Fruit fly (Drosophila melanogaster) whole organism, embryonic: ENCODE data around the gene da.

ENCODE experiments used
- Atf-2 ChIP-seq: fragments of 200-800 bp; sonication (Bioruptor generic); optimal IDR thresholded peaks from 2 replicates; lab custom pipeline; 2016; ENCODE audit warnings: missing biosample characterization, missing genetic modification characterization
- B-H1 ChIP-seq: fragments of 200-800 bp; sonication (Bioruptor generic); IDR thresholded peaks from 3 replicates; pipeline ENCODE4 v1.3.6; 2022; ENCODE audit warnings: missing biosample characterization, missing genetic modification characterization
- CG10565 ChIP-seq: fragments of 200-800 bp; sonication (Bioruptor generic); optimal IDR thresholded peaks from 3 replicates; lab custom pipeline; 2016; ENCODE audit warnings: missing biosample characterization, mild to moderate bottlenecking, missing genetic modification characterization
- CG12219 ChIP-seq: fragments of 200-800 bp; sonication (Bioruptor generic); optimal IDR thresholded peaks from 3 replicates; lab custom pipeline; 2018; ENCODE audit warnings: missing biosample characterization, mild to moderate bottlenecking, missing genetic modification characterization
- CG1233 ChIP-seq: fragments of 200-800 bp; sonication (Bioruptor generic); optimal IDR thresholded peaks from 4 replicates; lab custom pipeline; 2018; ENCODE audit warnings: missing biosample characterization, mild to moderate bottlenecking, missing genetic modification characterization
- CG12744 ChIP-seq: fragments of 200-800 bp; sonication (Bioruptor generic); optimal IDR thresholded peaks from 2 replicates; lab custom pipeline; 2016; ENCODE audit warnings: missing biosample characterization, missing genetic modification characterization
- CG14965 ChIP-seq: fragments of 200-800 bp; sonication (Bioruptor generic); optimal IDR thresholded peaks from 2 replicates; lab custom pipeline; 2016; ENCODE audit warnings: missing biosample characterization, missing genetic modification characterization, borderline replicate concordance
- CG15479 ChIP-seq: fragments of 200-800 bp; sonication (Bioruptor generic); optimal IDR thresholded peaks from 3 replicates; lab custom pipeline; 2019; ENCODE audit warnings: missing biosample characterization, mild to moderate bottlenecking, missing genetic modification characterization, moderate library complexity
- CG16815 ChIP-seq: fragments of 200-800 bp; sonication (Bioruptor generic); optimal IDR thresholded peaks from 3 replicates; lab custom pipeline; 2017; ENCODE audit warnings: missing biosample characterization, mild to moderate bottlenecking, missing genetic modification characterization
- CG17186 ChIP-seq: fragments of 200-800 bp; sonication (Bioruptor generic); optimal IDR thresholded peaks from 3 replicates; lab custom pipeline; 2017; ENCODE audit warnings: missing biosample characterization, missing genetic modification reagents, missing genetic modification characterization
- CG17361 ChIP-seq: fragments of 200-800 bp; sonication (Bioruptor generic); IDR thresholded peaks from 3 replicates; pipeline ENCODE4 v1.3.6; 2022; ENCODE audit warnings: missing biosample characterization, missing genetic modification characterization
- CG18011 ChIP-seq: fragments of 200-800 bp; sonication (Bioruptor generic); optimal IDR thresholded peaks from 2 replicates; lab custom pipeline; 2017; ENCODE audit warnings: missing biosample characterization, missing genetic modification characterization, mild to moderate bottlenecking, moderate library complexity, missing genotype
- CG2116 ChIP-seq: fragments of 200-800 bp; sonication (Bioruptor generic); optimal IDR thresholded peaks from 3 replicates; lab custom pipeline; 2018; ENCODE audit warnings: missing biosample characterization, mild to moderate bottlenecking, missing genetic modification characterization
- CG2199 ChIP-seq: fragments of 200-800 bp; sonication (Bioruptor generic); IDR thresholded peaks from 3 replicates; pipeline ENCODE4 v1.3.6; 2022; ENCODE audit warnings: missing biosample characterization, missing genetic modification characterization
- CG2712 ChIP-seq: fragments of 200-800 bp; optimal IDR thresholded peaks from 3 replicates; lab custom pipeline; 2019; ENCODE audit warnings: missing biosample characterization, mild to moderate bottlenecking, missing genetic modification characterization, moderate library complexity
- CG3065 ChIP-seq: fragments of 200-800 bp; sonication (Bioruptor generic); optimal IDR thresholded peaks from 2 replicates; lab custom pipeline; 2016; ENCODE audit warnings: missing biosample characterization, missing genetic modification characterization
- CG32532 ChIP-seq: fragments of 200-800 bp; sonication (Bioruptor generic); IDR thresholded peaks from 2 replicates; pipeline ENCODE4 v1.3.6; 2022; ENCODE audit warnings: missing biosample characterization, missing genetic modification characterization
- CG32767 ChIP-seq: fragments of 200-800 bp; sonication (Bioruptor generic); IDR thresholded peaks from 2 replicates; pipeline ENCODE4 v1.3.6; 2022; ENCODE audit warnings: missing biosample characterization, missing genetic modification characterization
- CG34376 ChIP-seq: fragments of 200-800 bp; sonication (Bioruptor generic); optimal IDR thresholded peaks from 2 replicates; lab custom pipeline; 2018; ENCODE audit warnings: missing biosample characterization, mild to moderate bottlenecking, missing genetic modification characterization
- CG3995 ChIP-seq: fragments of 200-800 bp; sonication (Bioruptor generic); optimal IDR thresholded peaks from 3 replicates; lab custom pipeline; 2016; ENCODE audit warnings: missing biosample characterization, missing genetic modification characterization
- CG4617 ChIP-seq: fragments of 200-800 bp; sonication (Bioruptor generic); optimal IDR thresholded peaks from 3 replicates; lab custom pipeline; 2016; ENCODE audit warnings: missing biosample characterization, missing genetic modification characterization, borderline replicate concordance
- CG5245 ChIP-seq: fragments of 200-800 bp; sonication (Bioruptor generic); optimal IDR thresholded peaks from 3 replicates; lab custom pipeline; 2016; ENCODE audit warnings: missing biosample characterization, missing genetic modification characterization
- CG6175 ChIP-seq: fragments of 200-800 bp; sonication (Bioruptor generic); IDR thresholded peaks from 3 replicates; pipeline ENCODE4 v1.3.6; 2022; ENCODE audit warnings: missing biosample characterization, missing genetic modification characterization
- CG8290 ChIP-seq, 3 experiments: fragments of 200-800 bp; sonication (Bioruptor generic); optimal IDR thresholded peaks; 2 replicates each; lab custom pipeline; 2016 to 2019; ENCODE audit warnings: missing biosample characterization in 3 of 3, missing genetic modification characterization in 3 of 3, mild to moderate bottlenecking in 2 of 3, moderate library complexity in 1 of 3
- CG9727 ChIP-seq: fragments of 200-800 bp; sonication (Bioruptor generic); optimal IDR thresholded peaks from 3 replicates; lab custom pipeline; 2017; ENCODE audit warnings: missing biosample characterization, mild to moderate bottlenecking, missing genetic modification characterization
- CrebB ChIP-seq: fragments of 200-800 bp; sonication (Bioruptor generic); optimal IDR thresholded peaks from 3 replicates; lab custom pipeline; 2018; ENCODE audit warnings: missing biosample characterization, mild to moderate bottlenecking, missing genetic modification characterization
- Fer2 ChIP-seq: fragments of 200-800 bp; sonication (Bioruptor generic); optimal IDR thresholded peaks from 2 replicates; lab custom pipeline; 2018; ENCODE audit warnings: missing biosample characterization, mild to moderate bottlenecking, missing genetic modification characterization, moderate library complexity
- Hmr ChIP-seq: fragments of 200-800 bp; sonication (Bioruptor generic); optimal IDR thresholded peaks from 3 replicates; lab custom pipeline; 2017; ENCODE audit warnings: mild to moderate bottlenecking, missing biosample characterization, missing genetic modification reagents, missing genetic modification characterization
- Hmx ChIP-seq: fragments of 200-800 bp; sonication (Bioruptor generic); optimal IDR thresholded peaks from 2 replicates; lab custom pipeline; 2016; ENCODE audit warnings: missing biosample characterization, missing genetic modification characterization
- Hsf ChIP-seq: fragments of 200-800 bp; sonication (Bioruptor generic); optimal IDR thresholded peaks from 3 replicates; lab custom pipeline; 2016; ENCODE audit warnings: missing biosample characterization, missing genetic modification characterization
- Nf-YC ChIP-seq: fragments of 200-800 bp; optimal IDR thresholded peaks from 3 replicates; lab custom pipeline; 2019; ENCODE audit warnings: missing biosample characterization, mild to moderate bottlenecking, missing genetic modification characterization, moderate library complexity
- Poxn ChIP-seq: fragments of 200-800 bp; sonication (Bioruptor generic); IDR thresholded peaks from 2 replicates; pipeline ENCODE4 v1.3.6; 2022; ENCODE audit warnings: missing biosample characterization, missing genetic modification characterization
- Scr ChIP-seq: fragments of 200-800 bp; sonication (Bioruptor generic); IDR thresholded peaks from 2 replicates; pipeline ENCODE4 v1.3.6; 2022; ENCODE audit warnings: missing biosample characterization, missing genetic modification characterization; ENCODE audit not compliant: partially characterized antibody
- TFAM ChIP-seq: fragments of 200-800 bp; sonication (Bioruptor generic); optimal IDR thresholded peaks from 2 replicates; lab custom pipeline; 2017; ENCODE audit warnings: missing biosample characterization, missing genetic modification characterization, inconsistent platforms
- ac ChIP-seq: fragments of 200-800 bp; sonication (Bioruptor generic); optimal IDR thresholded peaks from 3 replicates; lab custom pipeline; 2017; ENCODE audit warnings: missing biosample characterization, mild to moderate bottlenecking, missing genetic modification characterization
- aop ChIP-seq: fragments of 200-800 bp; sonication (Bioruptor generic); IDR thresholded peaks from 2 replicates; pipeline ENCODE4 v1.3.6; 2022; ENCODE audit warnings: missing biosample characterization, missing genetic modification characterization
- bsh ChIP-seq, 2 experiments: fragments of 200-800 bp; sonication (Bioruptor generic); optimal IDR thresholded peaks; 2 replicates each; lab custom pipeline; 2017 to 2018; ENCODE audit warnings: mild to moderate bottlenecking in 2 of 2, missing biosample characterization in 2 of 2, missing genetic modification characterization in 2 of 2, moderate library complexity in 1 of 2
- chn ChIP-seq: fragments of 200-800 bp; sonication (Bioruptor generic); optimal IDR thresholded peaks from 2 replicates; lab custom pipeline; 2016; ENCODE audit warnings: missing biosample characterization, missing genetic modification characterization
- croc ChIP-seq: fragments of 200-800 bp; sonication (Bioruptor generic); conservative IDR thresholded peaks from 3 replicates; pipeline ENCODE4 v1.3.6; 2022; ENCODE audit warnings: missing biosample characterization, missing genetic modification characterization
- da ChIP-seq: fragments of 200-800 bp; sonication (Bioruptor generic); optimal IDR thresholded peaks from 2 replicates; lab custom pipeline; 2016; ENCODE audit warnings: missing biosample characterization, missing genetic modification characterization
- fd102C ChIP-seq: fragments of 200-800 bp; sonication (Bioruptor generic); optimal IDR thresholded peaks from 2 replicates; lab custom pipeline; 2018; ENCODE audit warnings: missing biosample characterization, mild to moderate bottlenecking, missing genetic modification characterization, moderate library complexity
- ham ChIP-seq: fragments of 200-800 bp; sonication (Bioruptor generic); IDR thresholded peaks from 2 replicates; pipeline ENCODE4 v1.3.6; 2022; ENCODE audit warnings: missing biosample characterization, missing genetic modification characterization
- knrl ChIP-seq: fragments of 200-800 bp; sonication (Bioruptor generic); IDR thresholded peaks from 3 replicates; pipeline ENCODE4 v1.3.6; 2022; ENCODE audit warnings: missing biosample characterization, missing genetic modification characterization; ENCODE audit not compliant: partially characterized antibody
- nerfin-2 ChIP-seq: fragments of 200-800 bp; sonication (Bioruptor generic); IDR thresholded peaks from 2 replicates; pipeline ENCODE4 v1.3.6; 2022; ENCODE audit warnings: missing biosample characterization, missing genetic modification characterization; ENCODE audit not compliant: partially characterized antibody
- nmo ChIP-seq: fragments of 200-800 bp; sonication (Bioruptor generic); optimal IDR thresholded peaks from 2 replicates; lab custom pipeline; 2018; ENCODE audit warnings: missing biosample characterization, mild to moderate bottlenecking, missing genetic modification characterization, moderate library complexity
- oc ChIP-seq: fragments of 200-800 bp; sonication (Bioruptor generic); optimal IDR thresholded peaks from 2 replicates; lab custom pipeline; 2018; ENCODE audit warnings: missing biosample characterization, mild to moderate bottlenecking, missing genetic modification characterization, moderate library complexity
- onecut ChIP-seq: fragments of 200-800 bp; sonication (Bioruptor generic); IDR thresholded peaks from 2 replicates; pipeline ENCODE4 v1.3.6; 2022; ENCODE audit warnings: missing biosample characterization, missing genetic modification characterization
- phol ChIP-seq: fragments of 200-800 bp; sonication (Bioruptor generic); optimal IDR thresholded peaks from 3 replicates; lab custom pipeline; 2018; ENCODE audit warnings: missing biosample characterization, mild to moderate bottlenecking, missing genetic modification characterization, moderate library complexity
- pum ChIP-seq: fragments of 200-800 bp; sonication (Bioruptor generic); optimal IDR thresholded peaks from 2 replicates; lab custom pipeline; 2016; ENCODE audit warnings: missing biosample characterization, missing genetic modification characterization
- scrt ChIP-seq: fragments of 200-800 bp; sonication (Bioruptor generic); optimal IDR thresholded peaks from 2 replicates; lab custom pipeline; 2018; ENCODE audit warnings: missing biosample characterization, mild to moderate bottlenecking, missing genetic modification characterization, moderate library complexity

Gene da

DNA sequence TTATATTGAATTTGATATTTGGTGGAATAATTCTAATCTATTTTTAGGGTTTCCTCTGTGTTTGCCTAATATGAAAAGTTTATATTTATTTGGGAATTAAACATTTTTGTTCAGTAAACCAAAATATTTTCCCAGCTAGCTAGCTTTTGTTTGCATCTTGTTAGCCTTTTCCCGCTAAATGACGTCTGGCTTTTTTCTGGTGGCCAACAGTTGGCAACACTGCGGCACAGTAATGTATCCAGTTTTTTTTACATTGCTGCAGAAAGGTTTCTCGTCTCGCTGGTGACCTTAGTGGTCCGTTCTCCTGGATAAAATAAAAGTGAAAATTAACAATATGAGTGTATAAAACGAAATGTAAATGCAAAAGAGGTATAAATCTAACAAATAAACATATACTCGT is 23.7 kb upstream of the da start, which contains the start of gene lft (continued):
- TF ChIP-seq CG2116 (peak; percentile 16), Nf-YC (peak; percentile 3), fd102C (GFP tag; lab: Kevin White, UChicago) (no peak), B-H1 (GFP tag; lab: Robert Waterston, UW) (no peak), bsh (GFP tag; optimal IDR thresholded peaks at IDR 0.05; lab: Kevin White, UChicago) (no peak), CG2199 (0 out of 3 replicates have a peak, but pooled peaks have one; percentile 45), CG4617 (GFP tag; lab: Kevin White, UChicago) (peak; percentile 8), ac (no peak), CG18011 (GFP tag; lab: Kevin White, UChicago) (peak; percentile 81), scrt (no peak)

DNA sequence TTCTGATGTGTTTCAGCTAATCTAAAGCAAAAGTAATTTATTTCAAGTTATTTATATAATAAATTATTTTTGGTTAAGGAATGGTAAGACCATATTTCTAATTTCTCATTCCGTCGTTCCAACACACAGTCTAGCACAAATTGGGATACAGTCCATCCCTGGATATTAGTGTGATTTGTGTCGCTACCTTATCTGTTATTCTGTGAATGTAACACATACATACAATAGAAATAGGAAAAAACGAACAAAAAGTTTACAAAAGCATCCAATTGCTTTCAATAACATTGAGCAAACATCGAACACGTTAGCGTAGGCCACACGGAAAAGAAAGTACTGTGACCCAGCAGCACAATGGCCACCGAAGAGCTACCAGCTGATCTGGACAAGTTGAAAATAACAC is 21.4 kb upstream of the da start, which contains the start of gene CG5056:
CG5056 (plus strand) TSS at position 168 of the 400 bp plus-strand sequence.
- no peak for TF ChIP-seq pum (GFP tag; lab: Kevin White, UChicago)
- TF ChIP-seq Hmx (GFP tag; lab: Kevin White, UChicago): no peak
- no peak for TF ChIP-seq Hmr (GFP tag; lab: Kevin White, UChicago)
- TF ChIP-seq chn (GFP tag; lab: Kevin White, UChicago): no peak
- no peak for TF ChIP-seq CG14965 (GFP tag; lab: Kevin White, UChicago)
- TF ChIP-seq CG16815 (GFP tag; lab: Kevin White, UChicago): no peak
- no peak for TF ChIP-seq TFAM (GFP tag; lab: Kevin White, UChicago)
- TF ChIP-seq CG1233 (GFP tag; lab: Kevin White, UChicago): no peak
- peak; percentile 7 for TF ChIP-seq CG3995 (GFP tag; lab: Kevin White, UChicago)
- TF ChIP-seq CG2712: peak; percentile 63
- no peak for TF ChIP-seq oc (tag; lab: Kevin White, UChicago)
- no peak for TF ChIP-seq CG15479 (GFP tag; lab: Kevin White, UChicago)
- TF ChIP-seq phol: peak; percentile 40
- TF ChIP-seq nerfin-2 (GFP tag; lab: Robert Waterston, UW): no peak
- TF ChIP-seq CG34376 (GFP tag; lab: Kevin White, UChicago): no peak
- peak; percentile 48 for TF ChIP-seq CG17186 (GFP tag; lab: Kevin White, UChicago)
- no peak for TF ChIP-seq ham
- no peak for TF ChIP-seq CG32532 (GFP tag; lab: Robert Waterston, UW)
- peak; percentile 39; the same call in 1 of the 3 replicates for TF ChIP-seq knrl (GFP tag; lab: Robert Waterston, UW)
- TF ChIP-seq da (GFP tag; lab: Kevin White, UChicago): no peak
- peak; percentile 2 for TF ChIP-seq Hsf (GFP tag; lab: Kevin White, UChicago)
- no peak for TF ChIP-seq Atf-2 (GFP tag; lab: Kevin White, UChicago)
- TF ChIP-seq Poxn (GFP tag; lab: Robert Waterston, UW): no peak
- TF ChIP-seq CG32767 (GFP tag; lab: Robert Waterston, UW): peak; percentile 75
- no peak for TF ChIP-seq CG10565 (GFP tag; lab: Kevin White, UChicago)
- no peak for TF ChIP-seq CG9727 (GFP tag; lab: Kevin White, UChicago)
- no peak for TF ChIP-seq CG6175 (GFP tag; lab: Robert Waterston, UW)
- TF ChIP-seq CG8290 (GFP tag; optimal IDR thresholded peaks at IDR 0.05; lab: Kevin White, UChicago): peak; percentile 12
- TF ChIP-seq CG8290 (tag; optimal IDR thresholded peaks at IDR 0.05; lab: Kevin White, UChicago): no peak
- no peak for TF ChIP-seq croc (GFP tag; lab: Robert Waterston, UW)
- TF ChIP-seq CG12219 (GFP tag; lab: Kevin White, UChicago): no peak
- TF ChIP-seq CG17361: peak; percentile 54; the same call in 2 of the 3 replicates
- no peak for TF ChIP-seq CG12744 (GFP tag; lab: Kevin White, UChicago)
- no peak for TF ChIP-seq aop (GFP tag; lab: Robert Waterston, UW)
- TF ChIP-seq Scr (GFP tag; lab: Robert Waterston, UW): peak; percentile 26; the same call in 1 of the 2 replicates
- TF ChIP-seq onecut (GFP tag; lab: Robert Waterston, UW): no peak
- no peak for TF ChIP-seq CG5245 (GFP tag; lab: Kevin White, UChicago)
- no peak for TF ChIP-seq CG3065 (GFP tag; lab: Kevin White, UChicago)
- TF ChIP-seq Fer2 (tag; lab: Kevin White, UChicago): no peak
- peak; percentile 64 for TF ChIP-seq nmo (GFP tag; lab: Kevin White, UChicago)
- TF ChIP-seq CrebB (tag; lab: Kevin White, UChicago): no peak
